Fruit fly (Drosophila melanogaster): ENCODE results near the gene Myc.

The Myc gene

DNA sequence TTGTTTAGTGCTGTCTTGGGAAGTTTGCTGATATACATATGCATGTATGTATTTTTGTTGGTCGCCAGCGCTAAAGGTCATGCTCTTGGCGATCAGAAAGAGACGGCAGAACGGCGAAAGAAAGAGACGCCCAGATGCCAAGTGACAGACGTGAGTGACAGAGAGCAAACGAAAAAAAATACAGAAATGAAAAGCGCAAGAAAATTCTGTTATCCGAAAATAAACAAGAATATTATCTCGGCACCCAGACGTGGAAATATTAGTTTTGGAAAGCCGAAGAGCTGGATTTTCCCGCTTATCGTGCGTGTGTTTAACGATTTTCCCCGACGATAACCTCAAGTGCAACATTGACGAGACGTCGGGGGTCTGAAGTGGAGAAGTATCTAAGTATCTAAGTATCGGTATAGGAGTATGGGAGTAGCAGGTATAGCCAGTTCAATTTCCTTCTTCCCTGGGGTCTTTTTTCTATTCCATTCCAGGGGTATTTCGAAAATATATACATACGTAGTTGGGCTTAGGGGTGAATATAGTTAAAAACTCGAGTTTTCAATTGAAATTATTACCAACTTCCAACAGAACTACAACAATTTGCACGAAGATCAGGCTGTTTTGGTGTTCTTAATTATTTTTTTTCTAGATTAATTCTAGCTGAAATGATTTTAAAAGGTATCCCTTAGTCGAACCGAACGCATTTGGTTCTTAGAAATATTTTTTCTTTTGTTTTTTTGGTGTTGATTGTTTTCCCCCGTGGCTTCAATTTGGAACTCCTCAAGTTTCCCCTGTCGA lies 5.9 kb upstream of the Myc start (continued):
- no peak for TF ChIP-seq so (GFP tag; IDR thresholded peaks at IDR 0.05)
- TF ChIP-seq gem (tag; optimal IDR thresholded peaks at IDR 0.05), result peak; percentile 78
- no peak for TF ChIP-seq Eip74EF (GFP tag; optimal IDR thresholded peaks at IDR 0.05)
- TF ChIP-seq Lim3 (GFP tag; IDR thresholded peaks at IDR 0.05), result no peak
- no peak for TF ChIP-seq Kr (GFP tag; optimal IDR thresholded peaks at IDR 0.05)
- peak; percentile 41 for TF ChIP-seq CHES-1-like (GFP tag; optimal IDR thresholded peaks at IDR 0.05)
- TF ChIP-seq D (optimal IDR thresholded peaks at IDR 0.05), result no peak
- TF ChIP-seq D (GFP tag; optimal IDR thresholded peaks at IDR 0.05), result peak; percentile 60
- peak; percentile 18 for TF ChIP-seq lilli (GFP tag; optimal IDR thresholded peaks at IDR 0.05)
- no peak for TF ChIP-seq CG3726 (GFP tag; IDR thresholded peaks at IDR 0.05)
- TF ChIP-seq ttk (GFP tag; IDR thresholded peaks at IDR 0.05), result no peak
- no peak for TF ChIP-seq vnd (GFP tag; IDR thresholded peaks at IDR 0.05; ENCODE audit: partially characterized antibody)
- TF ChIP-seq sim (GFP tag; IDR thresholded peaks at IDR 0.05), result no peak
- no peak for TF ChIP-seq dati (GFP tag; IDR thresholded peaks at IDR 0.05)
- no peak for TF ChIP-seq Antp (GFP tag; optimal IDR thresholded peaks at IDR 0.05)
- TF ChIP-seq CG8089 (GFP tag; optimal IDR thresholded peaks at IDR 0.05), result peak; percentile 16
- no peak for TF ChIP-seq HHEX (GFP tag; optimal IDR thresholded peaks at IDR 0.05)
- no peak for TF ChIP-seq Dbx (GFP tag; IDR thresholded peaks at IDR 0.05)
- peak; percentile 68; the same call in 1 of the 2 replicates for TF ChIP-seq ara (GFP tag; IDR thresholded peaks at IDR 0.05)
- peak; percentile 69 for TF ChIP-seq CG10321 (GFP tag; IDR thresholded peaks at IDR 0.05)
- no peak for TF ChIP-seq onecut (GFP tag; IDR thresholded peaks at IDR 0.05)
- peak; percentile 21 for TF ChIP-seq pros (GFP tag; optimal IDR thresholded peaks at IDR 0.05)
- TF ChIP-seq CG30020 (tag; optimal IDR thresholded peaks at IDR 0.05), result no peak
- TF ChIP-seq CG16863 (GFP tag; optimal IDR thresholded peaks at IDR 0.05), result peak; percentile 57
- no peak for TF ChIP-seq slp2 (GFP tag; optimal IDR thresholded peaks at IDR 0.05)
- TF ChIP-seq CG7357 (GFP tag; IDR thresholded peaks at IDR 0.05), result no peak
- no peak for TF ChIP-seq sob (GFP tag; IDR thresholded peaks at IDR 0.05)
- no peak for TF ChIP-seq jumu (GFP tag; optimal IDR thresholded peaks at IDR 0.05)
- TF ChIP-seq cg (GFP tag; optimal IDR thresholded peaks at IDR 0.05), result peak; percentile 7
- no peak for TF ChIP-seq CG31365 (tag; optimal IDR thresholded peaks at IDR 0.05)
- no peak for TF ChIP-seq CG9437 (GFP tag; optimal IDR thresholded peaks at IDR 0.05)
- TF ChIP-seq CG8290 (GFP tag; optimal IDR thresholded peaks at IDR 0.05), result peak; percentile 13
- TF ChIP-seq CG8290 (tag; optimal IDR thresholded peaks at IDR 0.05), result peak in 1 of 2 experiments; percentile 47
- TF ChIP-seq CG10462 (GFP tag; optimal IDR thresholded peaks at IDR 0.05), result peak; percentile 18
- TF ChIP-seq CG16779 (GFP tag; IDR thresholded peaks at IDR 0.05), result no peak
- TF ChIP-seq mld (GFP tag; IDR thresholded peaks at IDR 0.05; ENCODE audit: partially characterized antibody), result no peak
- no peak; the same call in 3 of the 4 replicates for TF ChIP-seq Gug (GFP tag; IDR thresholded peaks at IDR 0.05)
- no peak for TF ChIP-seq z (GFP tag; IDR thresholded peaks at IDR 0.05)
- no peak for TF ChIP-seq dimm (GFP tag; IDR thresholded peaks at IDR 0.05)

DNA sequence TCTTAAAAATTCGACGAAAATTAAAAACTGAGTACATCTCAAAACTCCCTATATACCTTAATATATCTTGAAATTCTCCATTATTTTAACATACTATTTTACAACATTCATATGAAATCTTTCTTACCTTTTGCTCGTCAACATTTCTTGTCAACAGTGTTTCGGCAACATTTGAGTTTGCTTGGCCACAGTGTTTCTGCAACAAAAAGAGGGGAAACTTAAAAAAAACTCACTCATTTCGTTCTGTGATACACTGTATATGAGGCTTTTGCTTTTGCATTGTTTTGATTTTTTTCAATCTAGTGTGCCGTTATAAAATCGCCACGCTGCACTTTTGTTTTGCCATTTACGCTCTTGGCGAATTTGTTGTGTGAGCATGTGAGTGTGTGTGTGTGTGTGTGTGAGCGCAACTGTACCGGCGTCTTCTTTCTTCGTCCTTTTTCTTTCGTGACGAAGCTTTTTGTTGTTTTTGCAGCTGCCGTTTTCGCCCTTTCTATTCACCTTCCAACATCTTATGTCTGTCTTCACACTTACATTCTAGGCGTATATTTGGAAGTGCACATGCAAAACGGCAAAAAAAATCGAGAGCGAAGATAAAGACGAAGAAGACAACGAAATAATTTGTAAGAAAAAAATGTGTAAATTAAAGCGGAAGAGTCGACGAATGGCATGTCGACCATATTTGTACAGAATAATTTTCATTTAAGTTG lies 3.5 kb upstream of the Myc start:
- TF ChIP-seq z (GFP tag; IDR thresholded peaks at IDR 0.05), result peak; percentile 92
- no peak for TF ChIP-seq CG11398 (GFP tag; optimal IDR thresholded peaks at IDR 0.05)
- TF ChIP-seq unpg (GFP tag; optimal IDR thresholded peaks at IDR 0.05), result no peak
- 0 out of 4 replicates have a peak, but pooled peaks have one; percentile 49 for TF ChIP-seq chinmo (GFP tag; IDR thresholded peaks at IDR 0.05; ENCODE audit: partially characterized antibody)
- no peak for TF ChIP-seq D19A (tag; optimal IDR thresholded peaks at IDR 0.05)
- no peak for TF ChIP-seq luna (GFP tag; optimal IDR thresholded peaks at IDR 0.05)
- peak; percentile 98 for TF ChIP-seq CG11504 (tag; optimal IDR thresholded peaks at IDR 0.05)
